Worm (Caenorhabditis elegans): ENCODE data around the gene tsp-16.

- TF ChIP-seq nhr-12 (tag; optimal IDR thresholded peaks at IDR 0.05): no peak
- TF ChIP-seq ama-1 (optimal IDR thresholded peaks at IDR 0.05): no peak
- no peak for TF ChIP-seq snpc-4 (tag; optimal IDR thresholded peaks at IDR 0.05)
- TF ChIP-seq egl-27 (tag; optimal IDR thresholded peaks at IDR 0.05): no peak
- TF ChIP-seq skn-1 (tag; optimal IDR thresholded peaks at IDR 0.05): no peak
- TF ChIP-seq lin-39 (tag; optimal IDR thresholded peaks at IDR 0.05): no peak
- TF ChIP-seq mab-9 (GFP tag; IDR thresholded peaks at IDR 0.05): no peak
- no peak for TF ChIP-seq unc-98 (GFP tag; IDR thresholded peaks at IDR 0.05)
- TF ChIP-seq unc-62 (GFP tag; optimal IDR thresholded peaks at IDR 0.05): no peak
- TF ChIP-seq lin-35 (GFP tag; optimal IDR thresholded peaks at IDR 0.05): no peak
- no peak for TF ChIP-seq nhr-77 (tag; optimal IDR thresholded peaks at IDR 0.05)
- TF ChIP-seq snu-23 (GFP tag; optimal IDR thresholded peaks at IDR 0.05): no peak
- no peak for TF ChIP-seq ztf-11 (tag; optimal IDR thresholded peaks at IDR 0.05)
- no peak for TF ChIP-seq C34B4.2 (tag; optimal IDR thresholded peaks at IDR 0.05)
Observed at ce11 chrX:7037998-7038397, 41.6 kb upstream of the tsp-16 start.
